Worm (Caenorhabditis elegans) whole organism, L3 larva: ENCODE measurements around the gene F32D8.8.

Source experiments
- R02D3.7 ChIP-seq: fragments of 150-350 bp; optimal IDR thresholded peaks from 2 replicates; lab custom pipeline; 2014; ENCODE audit warnings: missing biosample characterization, missing genetic modification characterization
- ZK546.5 ChIP-seq: sonication (generic microtip); optimal IDR thresholded peaks from 2 replicates; lab custom pipeline; 2017; ENCODE audit warnings: missing biosample characterization, missing genetic modification characterization
- aly-2 ChIP-seq: fragments of 150-350 bp; optimal IDR thresholded peaks from 2 replicates; lab custom pipeline; 2014; ENCODE audit warnings: missing biosample characterization, missing genetic modification characterization
- ama-1 ChIP-seq: fragments of 150-350 bp; optimal IDR thresholded peaks from 2 replicates; lab custom pipeline; 2018
- ceh-16 ChIP-seq: sonication (generic microtip); optimal IDR thresholded peaks from 2 replicates; lab custom pipeline; 2017; ENCODE audit warnings: missing biosample characterization, missing genetic modification characterization
- ceh-28 ChIP-seq: fragments of 150-350 bp; optimal IDR thresholded peaks from 2 replicates; lab custom pipeline; 2014; ENCODE audit warnings: missing biosample characterization, missing genetic modification reagents, missing genetic modification characterization
- ceh-82 ChIP-seq: fragments of 150-350 bp; optimal IDR thresholded peaks from 2 replicates; lab custom pipeline; 2014; ENCODE audit warnings: missing biosample characterization, missing genetic modification characterization
- ceh-9 ChIP-seq: sonication (generic microtip); optimal IDR thresholded peaks from 2 replicates; lab custom pipeline; 2018; ENCODE audit warnings: missing biosample characterization, missing genetic modification characterization
- daf-12 ChIP-seq: fragments of 150-350 bp; optimal IDR thresholded peaks from 2 replicates; lab custom pipeline; 2014; ENCODE audit warnings: missing biosample characterization, missing genetic modification reagents, missing genetic modification characterization
- egl-27 ChIP-seq: sonication (generic microtip); optimal IDR thresholded peaks from 4 replicates; lab custom pipeline; 2017; ENCODE audit warnings: missing biosample characterization, missing genetic modification reagents, missing genetic modification characterization
- elt-1 ChIP-seq: fragments of 150-350 bp; optimal IDR thresholded peaks from 2 replicates; lab custom pipeline; 2014; ENCODE audit warnings: missing biosample characterization, missing genetic modification characterization
- elt-2 ChIP-seq: sonication (generic microtip); optimal IDR thresholded peaks from 2 replicates; lab custom pipeline; 2016; ENCODE audit warnings: missing genetic modification reagents, mild to moderate bottlenecking, missing genetic modification characterization, missing compliant biosample characterization
- elt-3 ChIP-seq, 3 experiments: fragments of 150-350 bp in 1 of 3; sonication (generic microtip) in 2 of 3; optimal IDR thresholded peaks; 2 replicates in 2 of 3; 4 replicates in 1 of 3; lab custom pipeline; 2014 to 2017; ENCODE audit warnings: missing biosample characterization in 3 of 3, missing genetic modification characterization in 3 of 3
- eor-1 ChIP-seq, 2 experiments: fragments of 150-350 bp; optimal IDR thresholded peaks; 2 replicates each; lab custom pipeline; 2014 to 2018; ENCODE audit warnings: missing biosample characterization in 2 of 2, missing genetic modification characterization in 2 of 2
- fkh-10 ChIP-seq: sonication (generic microtip); optimal IDR thresholded peaks from 2 replicates; lab custom pipeline; 2017; ENCODE audit warnings: missing biosample characterization, missing genetic modification reagents, missing genetic modification characterization
- fkh-2 ChIP-seq: fragments of 150-350 bp; optimal IDR thresholded peaks from 2 replicates; lab custom pipeline; 2014; ENCODE audit warnings: missing biosample characterization, missing genetic modification reagents, missing genetic modification characterization
- fos-1 ChIP-seq: fragments of 150-350 bp; optimal IDR thresholded peaks from 2 replicates; lab custom pipeline; 2014; ENCODE audit warnings: missing biosample characterization, missing genetic modification characterization
- hmg-11 ChIP-seq: sonication (generic microtip); optimal IDR thresholded peaks from 2 replicates; lab custom pipeline; 2016; ENCODE audit warnings: missing genetic modification characterization, missing compliant biosample characterization
- jun-1 ChIP-seq: fragments of 150-350 bp; optimal IDR thresholded peaks from 2 replicates; lab custom pipeline; 2014; ENCODE audit warnings: missing biosample characterization, missing genetic modification reagents, missing genetic modification characterization
- lin-15B ChIP-seq: fragments of 150-350 bp; optimal IDR thresholded peaks from 2 replicates; lab custom pipeline; 2014; ENCODE audit warnings: missing biosample characterization, missing genetic modification characterization
- lsy-12 ChIP-seq: sonication (generic microtip); optimal IDR thresholded peaks from 2 replicates; lab custom pipeline; 2016; ENCODE audit warnings: mild to moderate bottlenecking, missing genetic modification characterization, missing compliant biosample characterization
- mdl-1 ChIP-seq: fragments of 150-350 bp; optimal IDR thresholded peaks from 2 replicates; lab custom pipeline; 2014; ENCODE audit warnings: missing biosample characterization, missing genetic modification characterization
- mml-1 ChIP-seq: fragments of 150-350 bp; sonication (generic microtip); optimal IDR thresholded peaks from 3 replicates; lab custom pipeline; 2014; ENCODE audit warnings: missing biosample characterization, missing genetic modification characterization
- nfya-1 ChIP-seq: sonication (generic microtip); optimal IDR thresholded peaks from 2 replicates; lab custom pipeline; 2017; ENCODE audit warnings: missing genetic modification characterization, mild to moderate bottlenecking, missing compliant biosample characterization, antibody characterized with exemption, moderate library complexity; ENCODE audit not compliant: insufficient read depth
- nhr-11 ChIP-seq: fragments of 150-350 bp; optimal IDR thresholded peaks from 2 replicates; lab custom pipeline; 2014; ENCODE audit warnings: missing biosample characterization, missing genetic modification characterization
- nhr-12 ChIP-seq: fragments of 150-350 bp; optimal IDR thresholded peaks from 2 replicates; lab custom pipeline; 2014; ENCODE audit warnings: missing biosample characterization, missing genetic modification characterization
- nhr-23 ChIP-seq: fragments of 150-350 bp; optimal IDR thresholded peaks from 2 replicates; lab custom pipeline; 2014; ENCODE audit warnings: missing biosample characterization, missing genetic modification reagents, missing genetic modification characterization
- nhr-237 ChIP-seq: fragments of 150-350 bp; optimal IDR thresholded peaks from 2 replicates; lab custom pipeline; 2014; ENCODE audit warnings: missing biosample characterization, missing genetic modification characterization
- nhr-25 ChIP-seq: sonication (generic microtip); optimal IDR thresholded peaks from 2 replicates; lab custom pipeline; 2017; ENCODE audit warnings: missing biosample characterization, missing genetic modification characterization
- nhr-28 ChIP-seq: fragments of 150-350 bp; optimal IDR thresholded peaks from 2 replicates; lab custom pipeline; 2014; ENCODE audit warnings: missing biosample characterization, missing genetic modification characterization
- nhr-67 ChIP-seq: fragments of 150-350 bp; optimal IDR thresholded peaks from 2 replicates; lab custom pipeline; 2014; ENCODE audit warnings: missing biosample characterization, missing genetic modification characterization
- nhr-76 ChIP-seq: fragments of 150-350 bp; sonication (generic microtip); optimal IDR thresholded peaks from 5 replicates; lab custom pipeline; 2014; ENCODE audit warnings: missing biosample characterization, missing genetic modification characterization
- nhr-77 ChIP-seq: fragments of 150-350 bp; optimal IDR thresholded peaks from 2 replicates; lab custom pipeline; 2014; ENCODE audit warnings: missing biosample characterization, missing genetic modification characterization
- pha-4 ChIP-seq: fragments of 150-350 bp; optimal IDR thresholded peaks from 2 replicates; lab custom pipeline; 2014; ENCODE audit warnings: missing biosample characterization, missing genetic modification reagents, missing genetic modification characterization
- pqm-1 ChIP-seq: fragments of 150-350 bp; optimal IDR thresholded peaks from 2 replicates; lab custom pipeline; 2017; ENCODE audit warnings: missing biosample characterization, missing genetic modification characterization, inconsistent platforms
- sea-2 ChIP-seq: fragments of 150-350 bp; sonication (generic microtip); optimal IDR thresholded peaks from 4 replicates; lab custom pipeline; 2014; ENCODE audit warnings: missing biosample characterization, missing genetic modification reagents, missing genetic modification characterization
- unc-39 ChIP-seq: sonication (generic microtip); optimal IDR thresholded peaks from 4 replicates; lab custom pipeline; 2017; ENCODE audit warnings: missing biosample characterization, missing genetic modification characterization
- unc-62 ChIP-seq: fragments of 150-350 bp; sonication (generic microtip); optimal IDR thresholded peaks from 4 replicates; lab custom pipeline; 2014; ENCODE audit warnings: missing biosample characterization, missing genetic modification reagents, missing genetic modification characterization
- zag-1 ChIP-seq: fragments of 150-350 bp; optimal IDR thresholded peaks from 2 replicates; lab custom pipeline; 2014; ENCODE audit warnings: missing biosample characterization, missing genetic modification characterization
- ztf-11 ChIP-seq: fragments of 150-350 bp; optimal IDR thresholded peaks from 2 replicates; lab custom pipeline; 2014; ENCODE audit warnings: missing biosample characterization, missing genetic modification characterization

The F32D8.8 gene

ce11 chrV:10947210-10947609, 44.6 kb upstream of the F32D8.8 start:
- no peak for TF ChIP-seq fos-1 (tag; lab: Kevin White, UChicago)
- TF ChIP-seq ceh-28 (tag; lab: Kevin White, UChicago), result no peak
- no peak for TF ChIP-seq nhr-67 (tag; lab: Kevin White, UChicago)
- no peak for TF ChIP-seq mml-1 (tag; lab: Kevin White, UChicago)
- TF ChIP-seq nhr-23 (tag; lab: Kevin White, UChicago), result no peak
- TF ChIP-seq elt-3 (tag; optimal IDR thresholded peaks at IDR 0.05; lab: Kevin White, UChicago), result no peak
- no peak for TF ChIP-seq nhr-11 (tag; lab: Kevin White, UChicago)
- no peak for TF ChIP-seq nhr-77 (tag; lab: Kevin White, UChicago)
- TF ChIP-seq lsy-12 (tag; lab: Kevin White, UChicago), result no peak
- TF ChIP-seq nhr-12 (tag; lab: Kevin White, UChicago), result no peak

- TF ChIP-seq daf-12 (tag; lab: Kevin White, UChicago), result no peak
- peak; percentile 74 for TF ChIP-seq fkh-10 (GFP tag; lab: Kevin White, UChicago)
These were observed 42.3 kb upstream of the F32D8.8 start for ce11 chrV:10944903-10945302.

ce11 chrV:10942161-10942560, 39.6 kb upstream of the F32D8.8 start, which contains the start of gene zip-9:
TSS of gene zip-9 (plus strand) at chrV:10942461.
- TF ChIP-seq unc-39 (tag; lab: Kevin White, UChicago) (no peak), lsy-12 (tag; lab: Kevin White, UChicago) (no peak), ztf-11 (tag; lab: Kevin White, UChicago) (no peak), ama-1 (lab: Kevin White, UChicago) (no peak), nhr-77 (tag; lab: Kevin White, UChicago) (no peak), eor-1 (tag; optimal IDR thresholded peaks at IDR 0.05; lab: Kevin White, UChicago) (no peak), egl-27 (tag; lab: Kevin White, UChicago) (no peak), zag-1 (tag; lab: Kevin White, UChicago) (no peak), fkh-2 (tag; lab: Kevin White, UChicago) (no peak), fos-1 (tag; lab: Kevin White, UChicago) (no peak), lin-15B (tag; lab: Kevin White, UChicago) (no peak), nhr-12 (tag; lab: Kevin White, UChicago) (no peak), unc-62 (GFP tag; lab: Kevin White, UChicago) (no peak), mml-1 (tag; lab: Kevin White, UChicago) (no peak), pqm-1 (tag; lab: Kevin White, UChicago) (no peak), nfya-1 (no peak)

- no peak for TF ChIP-seq ztf-11 (tag; lab: Kevin White, UChicago)
- TF ChIP-seq unc-39 (tag; lab: Kevin White, UChicago), result no peak
- TF ChIP-seq nhr-237 (tag; lab: Kevin White, UChicago), result no peak
- no peak for TF ChIP-seq eor-1 (tag; optimal IDR thresholded peaks at IDR 0.05; lab: Kevin White, UChicago)
- no peak for TF ChIP-seq aly-2 (tag; lab: Kevin White, UChicago)
- no peak for TF ChIP-seq nhr-28
- TF ChIP-seq, all 47 proteins: peak for 0
These were observed 38.6 kb upstream of the F32D8.8 start, which contains the start of gene F17C11.26 for ce11 chrV:10941150-10941549. TSS of gene F17C11.26 (plus strand) at chrV:10941450.

DNA sequence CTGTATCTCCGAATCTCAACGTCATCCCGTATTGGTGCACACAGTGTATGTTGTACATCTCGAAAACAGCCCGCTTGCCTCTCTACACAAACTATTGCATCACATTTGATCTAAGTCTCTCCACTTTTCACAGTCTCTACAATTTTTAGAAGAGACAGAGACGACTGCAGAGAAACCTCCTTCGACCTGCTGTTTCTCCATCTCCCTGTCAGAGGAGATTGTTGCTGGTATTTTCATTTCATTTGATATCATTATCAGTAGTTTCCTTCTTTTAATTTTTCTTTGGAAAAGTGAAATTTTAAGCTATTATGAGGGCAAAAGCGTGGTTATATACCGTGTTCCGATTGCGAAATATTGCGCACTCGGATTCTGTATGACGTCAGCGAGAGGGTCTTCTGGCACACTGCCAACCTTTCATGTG, 38.0 kb upstream of the F32D8.8 start:
- TF ChIP-seq ceh-16 (tag; lab: Kevin White, UChicago), result no peak
- no peak for TF ChIP-seq lsy-12 (tag; lab: Kevin White, UChicago)
- peak; percentile 70 for TF ChIP-seq hmg-11
- peak; percentile 31 for TF ChIP-seq egl-27 (tag; lab: Kevin White, UChicago)
- no peak for TF ChIP-seq nhr-12 (tag; lab: Kevin White, UChicago)
- TF ChIP-seq elt-2 (tag; lab: Kevin White, UChicago), result peak; percentile 94
- TF ChIP-seq nhr-77 (tag; lab: Kevin White, UChicago), result no peak
- no peak for TF ChIP-seq ceh-9
- TF ChIP-seq R02D3.7 (tag; lab: Kevin White, UChicago), result peak; percentile 26
- peak; percentile 44 for TF ChIP-seq jun-1 (tag; lab: Kevin White, UChicago)
- TF ChIP-seq pha-4 (tag; lab: Kevin White, UChicago), result peak; percentile 60
- TF ChIP-seq nhr-76, result peak; percentile 20
- TF ChIP-seq ceh-28 (tag; lab: Kevin White, UChicago), result peak; percentile 50
- peak; percentile 58 for TF ChIP-seq elt-1 (tag; lab: Kevin White, UChicago)
- no peak for TF ChIP-seq nhr-67 (tag; lab: Kevin White, UChicago)
- TF ChIP-seq ceh-82 (tag; lab: Kevin White, UChicago), result no peak
- no peak for TF ChIP-seq eor-1 (tag; optimal IDR thresholded peaks at IDR 0.05; lab: Kevin White, UChicago)
- peak; percentile 36 for TF ChIP-seq unc-62 (GFP tag; lab: Kevin White, UChicago)
- no peak for TF ChIP-seq ztf-11 (tag; lab: Kevin White, UChicago)
- no peak for TF ChIP-seq fos-1 (tag; lab: Kevin White, UChicago)
- TF ChIP-seq ZK546.5 (tag; lab: Kevin White, UChicago), result no peak
- TF ChIP-seq mdl-1 (tag; lab: Kevin White, UChicago), result no peak
- no peak for TF ChIP-seq mml-1 (tag; lab: Kevin White, UChicago)
- TF ChIP-seq nhr-28, result no peak
- peak; percentile 19 for TF ChIP-seq nhr-25
- no peak for TF ChIP-seq fkh-2 (tag; lab: Kevin White, UChicago)
- TF ChIP-seq aly-2 (tag; lab: Kevin White, UChicago), result no peak
- peak; percentile 35 for TF ChIP-seq lin-15B (tag; lab: Kevin White, UChicago)
- TF ChIP-seq elt-3 (tag; optimal IDR thresholded peaks at IDR 0.05; lab: Kevin White, UChicago), result no peak
- TF ChIP-seq ama-1 (lab: Kevin White, UChicago), result peak; percentile 75
- TF ChIP-seq sea-2, result no peak
- peak; percentile 76 for TF ChIP-seq nfya-1
- no peak for TF ChIP-seq zag-1 (tag; lab: Kevin White, UChicago)
- TF ChIP-seq nhr-237 (tag; lab: Kevin White, UChicago), result no peak
- TF ChIP-seq fkh-10 (GFP tag; lab: Kevin White, UChicago), result peak; percentile 32
